Fruit fly (Drosophila melanogaster): ENCODE measurements around the gene Hsc70-1.
A peak's percentile ranks its signal among the peaks of the same experiment; 100 is the strongest.

Hsc70-1 gene

dm6 chr3L:14004963-14005458 lies 31.1 kb downstream of the Hsc70-1 start (continued):
- TF ChIP-seq CG15601 (tag; optimal IDR thresholded peaks at IDR 0.05) (peak; percentile 92), ash1 (GFP tag; optimal IDR thresholded peaks at IDR 0.05) (peak; percentile 34), CG11398 (GFP tag; optimal IDR thresholded peaks at IDR 0.05) (peak; percentile 90), her (GFP tag; optimal IDR thresholded peaks at IDR 0.05) (peak; percentile 91), seq (GFP tag; IDR thresholded peaks at IDR 0.05) (peak; percentile 94), CG18011 (GFP tag; optimal IDR thresholded peaks at IDR 0.05) (peak; percentile 78), Blimp-1 (GFP tag; optimal IDR thresholded peaks at IDR 0.05) (peak; percentile 94), CG10209 (GFP tag; optimal IDR thresholded peaks at IDR 0.05) (peak; percentile 95), Antp (GFP tag; optimal IDR thresholded peaks at IDR 0.05) (peak; percentile 97), CkIIα-i1 (GFP tag; IDR thresholded peaks at IDR 0.05) (peak; percentile 83), br (optimal IDR thresholded peaks at IDR 0.05) (no peak), ase (GFP tag; IDR thresholded peaks at IDR 0.05) (peak; percentile 90), Scr (GFP tag; IDR thresholded peaks at IDR 0.05; ENCODE audit: partially characterized antibody) (no peak), dysf (GFP tag; IDR thresholded peaks at IDR 0.05) (peak; percentile 95), CG18619 (GFP tag; optimal IDR thresholded peaks at IDR 0.05) (peak; percentile 94), CG30020 (tag; optimal IDR thresholded peaks at IDR 0.05) (peak; percentile 69), CG9817 (tag; optimal IDR thresholded peaks at IDR 0.05) (peak; percentile 95), CG10654 (GFP tag; optimal IDR thresholded peaks at IDR 0.05) (peak; percentile 94), D19B (GFP tag; optimal IDR thresholded peaks at IDR 0.05) (no peak), pnt (GFP tag; optimal IDR thresholded peaks at IDR 0.05) (peak; percentile 95), pb (GFP tag; optimal IDR thresholded peaks at IDR 0.05) (peak; percentile 90), HHEX (GFP tag; optimal IDR thresholded peaks at IDR 0.05) (peak; percentile 93), CG7556 (GFP tag; optimal IDR thresholded peaks at IDR 0.05) (peak; percentile 93), pho (GFP tag; optimal IDR thresholded peaks at IDR 0.05) (peak; percentile 94), trem (tag; optimal IDR thresholded peaks at IDR 0.05) (peak; percentile 81), Ets65A (GFP tag) (peak; percentile 99), CG18262 (tag; optimal IDR thresholded peaks at IDR 0.05) (peak; percentile 76), ato (GFP tag; IDR thresholded peaks at IDR 0.05; ENCODE audit: partially characterized antibody) (no peak), Rx (GFP tag; IDR thresholded peaks at IDR 0.05) (peak; percentile 95), row (GFP tag; IDR thresholded peaks at IDR 0.05) (peak; percentile 98), CG15696 (tag; optimal IDR thresholded peaks at IDR 0.05) (peak; percentile 68), YL-1 (GFP tag; optimal IDR thresholded peaks at IDR 0.05) (peak; percentile 74), CG2116 (GFP tag; optimal IDR thresholded peaks at IDR 0.05) (peak; percentile 58), grn (GFP tag; optimal IDR thresholded peaks at IDR 0.05) (no peak), tup (GFP tag; optimal IDR thresholded peaks at IDR 0.05) (peak; percentile 91), ken (GFP tag; IDR thresholded peaks at IDR 0.05) (peak; percentile 99), Nf-YA (GFP tag; IDR thresholded peaks at IDR 0.05) (peak; percentile 95), GATAe (GFP tag; conservative IDR thresholded peaks at IDR 0.05) (peak; percentile 83), CG12236 (GFP tag; optimal IDR thresholded peaks at IDR 0.05) (peak; percentile 88), lola (GFP tag; optimal IDR thresholded peaks at IDR 0.05) (peak in 1 of 3 experiments; percentile 77), nau (GFP tag; optimal IDR thresholded peaks at IDR 0.05) (no peak), CG1647 (GFP tag; optimal IDR thresholded peaks at IDR 0.05) (peak; percentile 96), CG1792 (GFP tag; optimal IDR thresholded peaks at IDR 0.05) (peak; percentile 94), CG12071 (GFP tag; optimal IDR thresholded peaks at IDR 0.05) (peak; percentile 95), CG4360 (GFP tag; IDR thresholded peaks at IDR 0.05) (peak; percentile 91), kni (GFP tag; optimal IDR thresholded peaks at IDR 0.05) (peak; percentile 88), tgo (GFP tag; IDR thresholded peaks at IDR 0.05) (peak; percentile 93), CG11093 (GFP tag; IDR thresholded peaks at IDR 0.05) (peak; percentile 93), CG2712 (tag; optimal IDR thresholded peaks at IDR 0.05) (peak; percentile 79), eve (GFP tag; optimal IDR thresholded peaks at IDR 0.05) (no peak), CG4282 (GFP tag; optimal IDR thresholded peaks at IDR 0.05) (peak; percentile 94)

Measured in whole organism, embryonic.